Fruit fly (Drosophila melanogaster): ENCODE results near the gene grnd.
A peak's percentile ranks its signal among the peaks of the same experiment; 100 is the strongest.

The grnd gene

dm6 chr2L:18459698-18460348 lies 25.4 kb upstream of the grnd start (continued):
- TF ChIP-seq achi (GFP tag; optimal IDR thresholded peaks at IDR 0.05) = peak; percentile 40
- TF ChIP-seq Sox102F (GFP tag; optimal IDR thresholded peaks at IDR 0.05) = no peak
- peak; percentile 35 for TF ChIP-seq Sox14 (GFP tag; optimal IDR thresholded peaks at IDR 0.05)
- no peak for TF ChIP-seq fd59A (GFP tag; optimal IDR thresholded peaks at IDR 0.05)
- peak; percentile 49 for TF ChIP-seq CG9139 (GFP tag; optimal IDR thresholded peaks at IDR 0.05)
- peak; percentile 62; the same call in 1 of the 3 replicates for TF ChIP-seq eg (GFP tag; IDR thresholded peaks at IDR 0.05)
- TF ChIP-seq Eip93F (GFP tag; optimal IDR thresholded peaks at IDR 0.05) = no peak
- peak; percentile 57 for TF ChIP-seq CG16779 (tag; optimal IDR thresholded peaks at IDR 0.05)
- peak; percentile 63 for TF ChIP-seq dsx (GFP tag; optimal IDR thresholded peaks at IDR 0.05; ENCODE audit: poor library complexity, severe bottlenecking)
- no peak for TF ChIP-seq svp (GFP tag)
- TF ChIP-seq CG6808 (GFP tag; optimal IDR thresholded peaks at IDR 0.05) = peak; percentile 52

DNA sequence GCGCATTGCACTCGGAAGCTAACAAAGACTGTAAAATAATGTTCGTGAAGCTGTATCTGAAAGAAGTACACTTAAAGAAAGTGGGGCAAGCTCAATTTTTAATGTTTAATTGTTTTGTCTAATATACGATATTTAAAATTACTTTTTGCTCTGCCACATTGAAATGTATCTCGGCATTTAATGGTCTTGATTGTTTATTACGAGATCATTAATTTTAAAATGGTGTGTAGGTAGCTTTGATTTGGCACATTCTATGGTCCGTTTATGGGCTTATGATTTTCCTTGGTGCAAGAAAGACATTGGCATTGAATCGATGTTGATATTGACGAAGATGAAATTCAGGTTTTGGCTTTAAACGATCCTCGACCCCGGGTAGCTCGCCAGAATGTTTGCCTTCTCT lies 21.6 kb upstream of the grnd start:
- TF ChIP-seq CG16779 (tag; optimal IDR thresholded peaks at IDR 0.05) (no peak), CG4318 (GFP tag; optimal IDR thresholded peaks at IDR 0.05) (peak; percentile 40), Blimp-1 (GFP tag; optimal IDR thresholded peaks at IDR 0.05) (peak; percentile 27), CG6808 (GFP tag; optimal IDR thresholded peaks at IDR 0.05) (peak; percentile 70), CG11294 (GFP tag; IDR thresholded peaks at IDR 0.05) (no peak; the same call in 1 of the 2 replicates), Met (GFP tag; optimal IDR thresholded peaks at IDR 0.05) (peak; percentile 84), lz (GFP tag; optimal IDR thresholded peaks at IDR 0.05) (peak; percentile 83), CG34406 (GFP tag; optimal IDR thresholded peaks at IDR 0.05) (peak; percentile 58), Sox14 (GFP tag; optimal IDR thresholded peaks at IDR 0.05) (peak; percentile 79), Hr38 (GFP tag; optimal IDR thresholded peaks at IDR 0.05) (no peak), Hr4 (GFP tag; optimal IDR thresholded peaks at IDR 0.05) (peak; percentile 50), CG32006 (GFP tag; optimal IDR thresholded peaks at IDR 0.05) (peak; percentile 76), svp (GFP tag) (peak; percentile 86), CG7368 (GFP tag; optimal IDR thresholded peaks at IDR 0.05) (no peak), Lpt (GFP tag; optimal IDR thresholded peaks at IDR 0.05) (no peak), CG15336 (GFP tag; IDR thresholded peaks at IDR 0.05) (peak; percentile 61), fkh (GFP tag; optimal IDR thresholded peaks at IDR 0.05) (no peak), eg (GFP tag; IDR thresholded peaks at IDR 0.05) (peak; percentile 58), Eip78C (GFP tag) (peak; percentile 89), dac (GFP tag; optimal IDR thresholded peaks at IDR 0.05) (peak; percentile 12), Smox (GFP tag; optimal IDR thresholded peaks at IDR 0.05) (peak; percentile 79), CG10669 (GFP tag; optimal IDR thresholded peaks at IDR 0.05) (peak; percentile 68), net (GFP tag; optimal IDR thresholded peaks at IDR 0.05) (no peak), CG8319 (GFP tag; optimal IDR thresholded peaks at IDR 0.05) (no peak), CG1621 (tag; optimal IDR thresholded peaks at IDR 0.05) (no peak), topi (GFP tag; optimal IDR thresholded peaks at IDR 0.05) (peak; percentile 79), OdsH (GFP tag; optimal IDR thresholded peaks at IDR 0.05) (peak; percentile 61), Eip75B (GFP tag; optimal IDR thresholded peaks at IDR 0.05) (peak; percentile 64), Eip93F (GFP tag; optimal IDR thresholded peaks at IDR 0.05) (peak; percentile 57), CG8119 (GFP tag; IDR thresholded peaks at IDR 0.05) (peak; percentile 52; the same call in 2 of the 3 replicates), acj6 (GFP tag; optimal IDR thresholded peaks at IDR 0.05) (peak; percentile 68), spab (GFP tag; optimal IDR thresholded peaks at IDR 0.05) (peak; percentile 63), CG11762 (GFP tag; optimal IDR thresholded peaks at IDR 0.05; ENCODE audit: insufficient read depth) (peak; percentile 60), fd59A (GFP tag; optimal IDR thresholded peaks at IDR 0.05) (peak; percentile 43), Sox102F (GFP tag; optimal IDR thresholded peaks at IDR 0.05) (peak; percentile 90), CG10631 (GFP tag; optimal IDR thresholded peaks at IDR 0.05) (peak; percentile 72), CG6276 (GFP tag; optimal IDR thresholded peaks at IDR 0.05) (peak; percentile 61), Gug (GFP tag; IDR thresholded peaks at IDR 0.05) (0 out of 2 replicates have a peak, but pooled peaks have one; percentile 17), CG11902 (GFP tag; optimal IDR thresholded peaks at IDR 0.05) (no peak), CG6854 (GFP tag; optimal IDR thresholded peaks at IDR 0.05) (peak; percentile 45), CG6792 (GFP tag; optimal IDR thresholded peaks at IDR 0.05) (peak; percentile 58), pdm3 (GFP tag; optimal IDR thresholded peaks at IDR 0.05) (peak; percentile 76), cyc (GFP tag; optimal IDR thresholded peaks at IDR 0.05) (peak; percentile 70), CG3032 (tag; optimal IDR thresholded peaks at IDR 0.05) (peak; percentile 77), CG6163 (GFP tag; IDR thresholded peaks at IDR 0.05) (peak; percentile 75; the same call in 2 of the 3 replicates)

Data from whole organism, prepupa.